Worm (Caenorhabditis elegans) whole organism, young adult: ENCODE results near the gene Y54G11A.14.

ENCODE experiments used
- B0019.2 ChIP-seq: fragments of 200-800 bp; sonication (Bioruptor generic); conservative IDR thresholded peaks from 2 replicates; pipeline ENCODE4 v1.3.6; 2022; ENCODE audit warnings: missing genetic modification reagents, missing genetic modification characterization, missing compliant biosample characterization
- B0035.1 ChIP-seq: sonication (generic microtip); optimal IDR thresholded peaks from 2 replicates; lab custom pipeline; 2016; ENCODE audit warnings: missing genetic modification characterization, mild to moderate bottlenecking, missing compliant biosample characterization, missing genotype, missing genetic modification reagents
- D2030.7 ChIP-seq: fragments of 200-800 bp; sonication (Bioruptor generic); IDR thresholded peaks from 2 replicates; pipeline ENCODE4 v1.3.6; 2022; ENCODE audit warnings: missing genetic modification reagents, missing genetic modification characterization, missing compliant biosample characterization
- F10E7.11 ChIP-seq: sonication (generic microtip); optimal IDR thresholded peaks from 2 replicates; lab custom pipeline; 2017; ENCODE audit warnings: mild to moderate bottlenecking, missing genetic modification characterization, moderate library complexity, missing compliant biosample characterization
- F22D6.2 ChIP-seq: sonication (generic microtip); optimal IDR thresholded peaks from 2 replicates; lab custom pipeline; 2016; ENCODE audit warnings: mild to moderate bottlenecking, missing genetic modification characterization, missing compliant biosample characterization
- F33H1.4 ChIP-seq: fragments of 200-800 bp; sonication (Bioruptor generic); IDR thresholded peaks from 2 replicates; pipeline ENCODE4 v1.3.6; 2022; ENCODE audit warnings: missing genetic modification reagents, missing genetic modification characterization, missing compliant biosample characterization
- F39B2.1 ChIP-seq: fragments of 200-800 bp; sonication (Bioruptor generic); IDR thresholded peaks from 2 replicates; pipeline ENCODE4 v1.3.6; 2022; ENCODE audit warnings: missing genetic modification reagents, missing genetic modification characterization, missing compliant biosample characterization
- F49E8.2 ChIP-seq: sonication (generic microtip); optimal IDR thresholded peaks from 3 replicates; lab custom pipeline; 2017; ENCODE audit warnings: missing genetic modification characterization, mild to moderate bottlenecking, missing compliant biosample characterization, antibody characterized with exemption, moderate library complexity; ENCODE audit not compliant: insufficient read depth
- F55B11.4 ChIP-seq: sonication (generic microtip); optimal IDR thresholded peaks from 2 replicates; lab custom pipeline; 2016; ENCODE audit warnings: missing compliant biosample characterization, missing genetic modification characterization, borderline replicate concordance; ENCODE audit not compliant: insufficient read depth
- F57C9.4 ChIP-seq: sonication (generic microtip); optimal IDR thresholded peaks from 2 replicates; lab custom pipeline; 2017; ENCODE audit warnings: mild to moderate bottlenecking, missing genetic modification characterization, missing compliant biosample characterization
- T26A5.8 ChIP-seq: sonication (generic microtip); optimal IDR thresholded peaks from 2 replicates; lab custom pipeline; 2016; ENCODE audit warnings: missing genetic modification characterization, missing compliant biosample characterization
- Y53G8AR.9 ChIP-seq: fragments of 200-800 bp; sonication (Bioruptor generic); conservative IDR thresholded peaks from 2 replicates; pipeline ENCODE4 v1.3.6; 2022; ENCODE audit warnings: missing genetic modification reagents, missing genetic modification characterization, missing compliant biosample characterization
- Y67H2A.10 ChIP-seq: fragments of 200-800 bp; sonication (Bioruptor generic); conservative IDR thresholded peaks from 2 replicates; pipeline ENCODE4 v1.3.6; 2022; ENCODE audit warnings: missing genetic modification reagents, missing genetic modification characterization, missing compliant biosample characterization
- akir-1 ChIP-seq: fragments of 200-800 bp; sonication (Bioruptor generic); optimal IDR thresholded peaks from 2 replicates; lab custom pipeline; 2018; ENCODE audit warnings: mild to moderate bottlenecking, missing genetic modification characterization, moderate library complexity, missing compliant biosample characterization
- aptf-2 ChIP-seq: fragments of 200-800 bp; sonication (Bioruptor generic); conservative IDR thresholded peaks from 2 replicates; pipeline ENCODE4 v1.3.6; 2022; ENCODE audit warnings: missing genetic modification reagents, missing genetic modification characterization, missing compliant biosample characterization
- bed-1 ChIP-seq: fragments of 200-800 bp; sonication (Bioruptor generic); IDR thresholded peaks from 2 replicates; pipeline ENCODE4 v1.3.6; 2022; ENCODE audit warnings: missing genetic modification reagents, missing genetic modification characterization, missing compliant biosample characterization
- bed-2 ChIP-seq: fragments of 200-800 bp; sonication (Bioruptor generic); IDR thresholded peaks from 2 replicates; pipeline ENCODE4 v1.3.6; 2022; ENCODE audit warnings: missing genetic modification reagents, missing genetic modification characterization, missing compliant biosample characterization
- ceh-100 ChIP-seq: fragments of 200-800 bp; sonication (Bioruptor generic); IDR thresholded peaks from 2 replicates; pipeline ENCODE4 v1.3.6; 2022; ENCODE audit warnings: missing genetic modification reagents, missing genetic modification characterization, missing compliant biosample characterization
- ceh-40 ChIP-seq: fragments of 200-800 bp; sonication (Bioruptor generic); IDR thresholded peaks from 2 replicates; pipeline ENCODE4 v1.3.6; 2022; ENCODE audit warnings: missing genetic modification characterization, missing compliant biosample characterization
- ceh-58 ChIP-seq: fragments of 200-800 bp; sonication (Bioruptor generic); IDR thresholded peaks from 2 replicates; pipeline ENCODE4 v1.3.6; 2022; ENCODE audit warnings: missing genetic modification characterization, missing compliant biosample characterization
- ceh-91 ChIP-seq: fragments of 200-800 bp; sonication (Bioruptor generic); IDR thresholded peaks from 2 replicates; pipeline ENCODE4 v1.3.6; 2022; ENCODE audit warnings: missing genetic modification reagents, missing genetic modification characterization, missing compliant biosample characterization
- dox-1 ChIP-seq: fragments of 200-800 bp; sonication (Bioruptor generic); IDR thresholded peaks from 2 replicates; pipeline ENCODE4 v1.3.6; 2022; ENCODE audit warnings: missing genetic modification reagents, missing genetic modification characterization, missing compliant biosample characterization
- efl-1 ChIP-seq: fragments of 150-350 bp; optimal IDR thresholded peaks from 2 replicates; lab custom pipeline; 2014; ENCODE audit warnings: missing biosample characterization, missing genetic modification reagents, missing genetic modification characterization
- egl-18 ChIP-seq: fragments of 200-800 bp; sonication (Bioruptor generic); IDR thresholded peaks from 2 replicates; pipeline ENCODE4 v1.3.6; 2022; ENCODE audit warnings: missing genetic modification reagents, missing genetic modification characterization, missing compliant biosample characterization
- ekl-4 ChIP-seq: fragments of 200-800 bp; sonication (Bioruptor generic); IDR thresholded peaks from 2 replicates; pipeline ENCODE4 v1.3.6; 2022; ENCODE audit warnings: missing genetic modification reagents, missing genetic modification characterization, missing compliant biosample characterization
- hrde-1 ChIP-seq: sonication (generic microtip); optimal IDR thresholded peaks from 2 replicates; lab custom pipeline; 2016; ENCODE audit warnings: missing genetic modification characterization, mild to moderate bottlenecking, missing compliant biosample characterization, moderate library complexity, missing genotype, missing genetic modification reagents, borderline replicate concordance
- lin-35 ChIP-seq, 3 experiments: fragments of 150-350 bp in 2 of 3; sonication (generic microtip) in 1 of 3; optimal IDR thresholded peaks; 2 replicates each; lab custom pipeline; 2014 to 2018; ENCODE audit warnings: missing biosample characterization in 3 of 3, missing genetic modification characterization in 3 of 3, missing genetic modification reagents in 3 of 3
- lin-54 ChIP-seq: fragments of 200-800 bp; sonication (Bioruptor generic); optimal IDR thresholded peaks from 2 replicates; lab custom pipeline; 2018; ENCODE audit warnings: mild to moderate bottlenecking, missing genetic modification characterization, missing compliant biosample characterization
- lir-1 ChIP-seq: fragments of 200-800 bp; sonication (Bioruptor generic); conservative IDR thresholded peaks from 2 replicates; pipeline ENCODE4 v1.3.6; 2022; ENCODE audit warnings: missing genetic modification reagents, missing genetic modification characterization, missing compliant biosample characterization
- lsl-1 ChIP-seq: fragments of 200-800 bp; sonication (Bioruptor generic); optimal IDR thresholded peaks from 2 replicates; lab custom pipeline; 2018; ENCODE audit warnings: mild to moderate bottlenecking, missing genetic modification characterization, moderate library complexity, missing compliant biosample characterization
- lsy-27 ChIP-seq: sonication (generic microtip); optimal IDR thresholded peaks from 2 replicates; lab custom pipeline; 2017; ENCODE audit warnings: missing genetic modification characterization, mild to moderate bottlenecking, missing compliant biosample characterization, antibody characterized with exemption, missing genotype, borderline replicate concordance; ENCODE audit not compliant: insufficient read depth
- madf-10 ChIP-seq: sonication (generic microtip); optimal IDR thresholded peaks from 2 replicates; lab custom pipeline; 2016; ENCODE audit warnings: mild to moderate bottlenecking, missing genetic modification characterization, missing compliant biosample characterization
- madf-3 ChIP-seq: fragments of 200-800 bp; sonication (Bioruptor generic); IDR thresholded peaks from 2 replicates; pipeline ENCODE4 v1.3.6; 2022; ENCODE audit warnings: missing genetic modification reagents, missing genetic modification characterization, missing compliant biosample characterization
- madf-6 ChIP-seq: fragments of 200-800 bp; sonication (Bioruptor generic); IDR thresholded peaks from 2 replicates; pipeline ENCODE4 v1.3.6; 2022; ENCODE audit warnings: missing genetic modification reagents, missing genetic modification characterization, missing compliant biosample characterization
- nfyb-1 ChIP-seq: fragments of 200-800 bp; sonication (Bioruptor generic); IDR thresholded peaks from 2 replicates; pipeline ENCODE4 v1.3.6; 2022; ENCODE audit warnings: missing genetic modification reagents, missing genetic modification characterization, missing compliant biosample characterization
- rcor-1 ChIP-seq: fragments of 200-800 bp; sonication (Bioruptor generic); IDR thresholded peaks from 2 replicates; pipeline ENCODE4 v1.3.6; 2022; ENCODE audit warnings: missing genetic modification reagents, missing genetic modification characterization, missing compliant biosample characterization
- rpc-1 ChIP-seq, 2 experiments: fragments of 150-350 bp in 1 of 2; sonication (generic microtip) in 1 of 2; optimal IDR thresholded peaks; 2 replicates each; lab custom pipeline; 2014 to 2018; ENCODE audit warnings: missing biosample characterization in 1 of 2, missing genetic modification characterization in 1 of 2, missing genetic modification reagents in 1 of 2, missing genotype in 1 of 2
- snpc-3.4 ChIP-seq: sonication (generic microtip); optimal IDR thresholded peaks from 2 replicates; lab custom pipeline; 2017; ENCODE audit warnings: missing genetic modification characterization, mild to moderate bottlenecking, missing compliant biosample characterization, antibody characterized with exemption, moderate library complexity, missing genotype, missing genetic modification reagents
- sptf-2 ChIP-seq: fragments of 200-800 bp; sonication (Bioruptor generic); optimal IDR thresholded peaks from 2 replicates; lab custom pipeline; 2018; ENCODE audit warnings: mild to moderate bottlenecking, missing genetic modification characterization, missing compliant biosample characterization
- tbp1 ChIP-seq: fragments of 200-800 bp; sonication (Bioruptor generic); optimal IDR thresholded peaks from 2 replicates; lab custom pipeline; 2018; ENCODE audit warnings: mild to moderate bottlenecking, missing genetic modification characterization, missing compliant biosample characterization
- unc-62 ChIP-seq: fragments of 150-350 bp; optimal IDR thresholded peaks from 2 replicates; lab custom pipeline; 2014; ENCODE audit warnings: missing biosample characterization, missing genetic modification reagents, missing genetic modification characterization
- xnd-1 ChIP-seq: sonication (generic microtip); optimal IDR thresholded peaks from 2 replicates; lab custom pipeline; 2016; ENCODE audit warnings: missing genotype, missing genetic modification reagents, missing genetic modification characterization, missing compliant biosample characterization
- ztf-22 ChIP-seq: fragments of 200-800 bp; sonication (Bioruptor generic); optimal IDR thresholded peaks from 2 replicates; lab custom pipeline; 2018; ENCODE audit warnings: mild to moderate bottlenecking, missing genetic modification characterization, moderate library complexity, missing compliant biosample characterization

Gene Y54G11A.14

DNA sequence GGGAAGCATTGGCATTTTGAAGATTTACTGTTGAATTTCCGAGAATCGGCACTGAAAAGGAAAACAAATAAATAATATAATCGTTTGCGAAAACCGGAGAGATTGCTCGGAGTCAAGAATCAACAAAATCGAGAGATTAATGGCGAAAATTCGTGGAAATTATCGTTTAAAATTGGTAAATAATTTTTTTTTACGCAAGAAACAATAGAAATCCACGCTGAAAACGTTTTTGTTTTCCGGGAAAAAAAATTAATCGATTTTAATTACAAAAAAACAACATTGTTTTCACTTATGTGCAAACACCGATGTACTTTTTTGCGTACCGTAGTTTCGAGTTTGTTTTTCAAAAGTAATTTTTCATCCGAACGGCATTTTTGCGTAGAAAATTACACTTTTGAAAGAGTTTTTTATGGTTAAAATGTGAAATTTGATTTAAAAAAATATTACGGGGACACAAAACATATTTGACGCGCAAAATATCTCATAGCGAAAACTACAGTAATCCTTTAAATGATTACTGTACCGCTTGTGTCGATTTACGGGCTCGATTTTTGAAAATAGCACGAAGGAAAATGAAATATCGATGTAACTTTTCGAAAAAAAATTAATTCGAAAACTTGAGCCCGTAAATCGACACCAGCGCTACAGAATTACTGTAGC is 7.1 kb upstream of the Y54G11A.14 start, which contains the start of gene ctl-3:
Gene ctl-3, minus strand, starts transcription at position 51 of the 660 bp plus-strand sequence.
- TF ChIP-seq ceh-40 (no peak), F33H1.4 (peak; percentile 53; the same call in 1 of the 2 replicates), aptf-2 (no peak), madf-10 (no peak), lsl-1 (GFP tag; lab: Kevin White, UChicago) (peak; percentile 88), ekl-4 (GFP tag; lab: Robert Waterston, UW) (no peak), nfyb-1 (GFP tag; lab: Robert Waterston, UW) (no peak)

ce11 chrII:14311537-14311936 is 6.4 kb upstream of the Y54G11A.14 start:
- TF ChIP-seq ceh-40 (no peak), Y67H2A.10 (GFP tag; lab: Robert Waterston, UW) (no peak), T26A5.8 (tag; lab: Kevin White, UChicago) (no peak), egl-18 (GFP tag; lab: Robert Waterston, UW) (no peak), F22D6.2 (tag; lab: Kevin White, UChicago) (no peak), dox-1 (no peak), F10E7.11 (tag; lab: Kevin White, UChicago) (no peak), F39B2.1 (GFP tag; lab: Robert Waterston, UW) (no peak), madf-3 (no peak)
- TF ChIP-seq, all 124 proteins: peak for 0

ce11 chrII:14312182-14312581 is 5.8 kb upstream of the Y54G11A.14 start:
- TF ChIP-seq bed-2 (GFP tag; lab: Robert Waterston, UW) (no peak), lsl-1 (GFP tag; lab: Kevin White, UChicago) (peak; percentile 95), lin-35 (GFP tag; optimal IDR thresholded peaks at IDR 0.05; lab: Kevin White, UChicago) (no peak), ztf-22 (GFP tag; lab: Kevin White, UChicago) (no peak), ekl-4 (GFP tag; lab: Robert Waterston, UW) (no peak), lin-54 (GFP tag; lab: Kevin White, UChicago) (peak; percentile 38), F49E8.2 (peak; percentile 50), madf-10 (no peak), bed-1 (GFP tag; lab: Robert Waterston, UW) (no peak), ceh-100 (GFP tag; lab: Robert Waterston, UW) (no peak), F33H1.4 (peak; percentile 93), ceh-58 (GFP tag; lab: Robert Waterston, UW) (no peak), rcor-1 (GFP tag; lab: Robert Waterston, UW) (no peak), F55B11.4 (tag; lab: Kevin White, UChicago) (no peak), akir-1 (GFP tag; lab: Kevin White, UChicago) (no peak), D2030.7 (GFP tag; lab: Robert Waterston, UW) (peak; percentile 65; the same call in 1 of the 2 replicates), F22D6.2 (tag; lab: Kevin White, UChicago) (no peak), madf-6 (GFP tag; lab: Robert Waterston, UW) (peak; percentile 94), xnd-1 (tag; lab: Kevin White, UChicago) (peak; percentile 78), rpc-1 (optimal IDR thresholded peaks at IDR 0.05; lab: Kevin White, UChicago) (no peak), rpc-1 (tag; optimal IDR thresholded peaks at IDR 0.05; lab: Kevin White, UChicago) (no peak), B0035.1 (tag; lab: Kevin White, UChicago) (no peak), sptf-2 (GFP tag; lab: Kevin White, UChicago) (no peak), Y53G8AR.9 (GFP tag; lab: Robert Waterston, UW) (no peak), hrde-1 (tag; lab: Kevin White, UChicago) (no peak), T26A5.8 (tag; lab: Kevin White, UChicago) (no peak), tbp1 (GFP tag; lab: Kevin White, UChicago) (peak; percentile 9), lsy-27 (tag; lab: Kevin White, UChicago) (no peak), efl-1 (GFP tag; lab: Kevin White, UChicago) (peak; percentile 55), B0019.2 (no peak), F39B2.1 (GFP tag; lab: Robert Waterston, UW) (no peak), lir-1 (GFP tag; lab: Robert Waterston, UW) (no peak), snpc-3.4 (peak; percentile 34), F57C9.4 (tag; lab: Kevin White, UChicago) (no peak), ceh-91 (GFP tag; lab: Robert Waterston, UW) (peak; percentile 66), unc-62 (no peak)
